Worm (Caenorhabditis elegans) whole organism, L4 larva: Measurements from ENCODE around the gene oac-15.

ENCODE experiments used
- ama-1 ChIP-seq: fragments of 150-350 bp; optimal IDR thresholded peaks from 2 replicates; lab custom pipeline; 2014; ENCODE audit warnings: inconsistent platforms, mixed read lengths
- nhr-25 ChIP-seq: sonication (generic microtip); optimal IDR thresholded peaks from 2 replicates; lab custom pipeline; 2017; ENCODE audit warnings: missing genetic modification characterization, mild to moderate bottlenecking, missing compliant biosample characterization, antibody characterized with exemption, moderate library complexity, borderline replicate concordance; ENCODE audit not compliant: insufficient read depth
- nhr-77 ChIP-seq: fragments of 150-350 bp; optimal IDR thresholded peaks from 2 replicates; lab custom pipeline; 2014; ENCODE audit warnings: missing biosample characterization, missing genetic modification characterization

DNA sequence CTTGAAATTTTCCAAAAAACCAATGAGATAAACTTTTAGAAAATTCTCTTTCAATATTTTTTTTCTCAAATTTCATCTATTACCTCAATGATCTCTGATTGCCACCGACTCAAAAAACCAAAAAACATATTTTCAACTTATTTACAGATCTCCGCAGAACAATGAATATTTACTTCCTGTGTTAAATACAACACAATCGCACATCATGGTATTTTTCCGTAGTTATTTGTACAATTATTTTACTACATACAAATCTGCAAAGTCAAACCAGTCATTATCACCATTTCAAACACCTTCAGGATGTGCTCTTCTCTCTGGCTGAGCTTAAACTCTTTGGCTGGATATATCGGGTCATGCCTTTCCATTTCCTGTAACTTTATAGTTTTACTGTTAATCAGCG is 43.8 kb downstream of the oac-15 start, which contains the start of gene str-108:
- TF ChIP-seq nhr-77 (tag; lab: Kevin White, UChicago) (no peak), nhr-25 (tag; lab: Kevin White, UChicago) (no peak), ama-1 (lab: Kevin White, UChicago) (no peak)
